Worm (Caenorhabditis elegans) whole organism, late embryonic: Measurements from ENCODE around the gene K07E3.1.

Experiments
- fkh-10 ChIP-seq: fragments of 150-350 bp; optimal IDR thresholded peaks from 2 replicates; lab custom pipeline; 2014; ENCODE audit warnings: missing biosample characterization, missing genetic modification reagents, missing genetic modification characterization
- unc-3 ChIP-seq, 2 experiments: fragments of 200-800 bp in 1 of 2; sonication (Bioruptor generic) in 1 of 2; sonication (generic microtip) in 1 of 2; conservative IDR thresholded peaks in 1 of 2; optimal IDR thresholded peaks in 1 of 2; 2 replicates each; pipeline versions ENCODE4 v1.3.6 to Lab custom; 2016 to 2022; ENCODE audit warnings: missing compliant biosample characterization in 2 of 2, missing genetic modification characterization in 2 of 2, missing genetic modification reagents in 1 of 2
- unc-86 ChIP-seq: sonication (generic microtip); optimal IDR thresholded peaks from 2 replicates; lab custom pipeline; 2016; ENCODE audit warnings: missing genetic modification characterization, missing compliant biosample characterization

ce11 chrX:8147398-8147797, 37.2 kb downstream of the K07E3.1 start, which contains the start of gene C02B8.1:
- TF ChIP-seq unc-86 (tag; lab: Kevin White, UChicago) (no peak), fkh-10 (GFP tag; lab: Kevin White, UChicago) (no peak), unc-3 (GFP tag; conservative IDR thresholded peaks at IDR 0.05; lab: Robert Waterston, UW) (no peak), unc-3 (tag; optimal IDR thresholded peaks at IDR 0.05; lab: Kevin White, UChicago) (no peak)
